Fruit fly (Drosophila melanogaster): ENCODE measurements around the gene Tat.
A peak's percentile ranks its signal among the peaks of the same experiment; 100 is the strongest.

Tat gene

dm6 chrX:14218045-14218483 is 43.0 kb upstream of the Tat start (continued):
- TF ChIP-seq CG16815 (GFP tag; optimal IDR thresholded peaks at IDR 0.05) (peak; percentile 72), CG2129 (GFP tag; IDR thresholded peaks at IDR 0.05; ENCODE audit: partially characterized antibody) (no peak), CG6272 (GFP tag; IDR thresholded peaks at IDR 0.05) (peak; percentile 64), stc (GFP tag; IDR thresholded peaks at IDR 0.05) (peak; percentile 85), NC2α (GFP tag; optimal IDR thresholded peaks at IDR 0.05) (no peak), CG10431 (GFP tag; optimal IDR thresholded peaks at IDR 0.05) (no peak), da (GFP tag; optimal IDR thresholded peaks at IDR 0.05) (peak; percentile 53), NFAT (GFP tag; IDR thresholded peaks at IDR 0.05) (peak; percentile 55; the same call in 1 of the 2 replicates), HmgD (GFP tag; optimal IDR thresholded peaks at IDR 0.05) (no peak), schlank (tag; optimal IDR thresholded peaks at IDR 0.05) (peak; percentile 66), Trl (optimal IDR thresholded peaks at IDR 0.05) (peak; percentile 70 to 76), Trl (GFP tag; optimal IDR thresholded peaks at IDR 0.05) (peak; percentile 37), CG30431 (GFP tag; optimal IDR thresholded peaks at IDR 0.05) (peak; percentile 70), CG10565 (GFP tag; optimal IDR thresholded peaks at IDR 0.05) (peak; percentile 28), TFAM (GFP tag; optimal IDR thresholded peaks at IDR 0.05) (no peak), CG6791 (GFP tag; IDR thresholded peaks at IDR 0.05; ENCODE audit: partially characterized antibody) (no peak), chm (GFP tag; IDR thresholded peaks at IDR 0.05) (peak; percentile 76; the same call in 1 of the 2 replicates), wdn (GFP tag; IDR thresholded peaks at IDR 0.05) (peak; percentile 82), Dfd (GFP tag; optimal IDR thresholded peaks at IDR 0.05) (no peak), tll (GFP tag; optimal IDR thresholded peaks at IDR 0.05) (no peak), CG7357 (GFP tag; IDR thresholded peaks at IDR 0.05) (peak; percentile 72; the same call in 2 of the 3 replicates), CG13775 (GFP tag; optimal IDR thresholded peaks at IDR 0.05) (peak; percentile 81), H15 (GFP tag; IDR thresholded peaks at IDR 0.05) (peak; percentile 77), Dad (GFP tag; optimal IDR thresholded peaks at IDR 0.05) (peak; percentile 52), CG2712 (tag; optimal IDR thresholded peaks at IDR 0.05) (peak; percentile 92), dmrt99B (tag; optimal IDR thresholded peaks at IDR 0.05) (peak; percentile 92), lola (GFP tag; optimal IDR thresholded peaks at IDR 0.05) (peak in 1 of 3 experiments; percentile 83), zf30C (GFP tag; optimal IDR thresholded peaks at IDR 0.05) (peak; percentile 73), Blimp-1 (GFP tag; optimal IDR thresholded peaks at IDR 0.05) (peak; percentile 88), CG31365 (tag; optimal IDR thresholded peaks at IDR 0.05) (peak; percentile 32), jing (GFP tag; optimal IDR thresholded peaks at IDR 0.05) (peak; percentile 57), CG2202 (tag; optimal IDR thresholded peaks at IDR 0.05) (peak; percentile 62), repo (GFP tag; optimal IDR thresholded peaks at IDR 0.05) (peak; percentile 35), sens-2 (GFP tag; IDR thresholded peaks at IDR 0.05) (peak; percentile 71), Usf (GFP tag; optimal IDR thresholded peaks at IDR 0.05) (peak; percentile 61), Oli (tag; optimal IDR thresholded peaks at IDR 0.05) (peak; percentile 88), CG17186 (GFP tag; optimal IDR thresholded peaks at IDR 0.05) (no peak), gro (GFP tag; optimal IDR thresholded peaks at IDR 0.05) (no peak), bab2 (GFP tag; optimal IDR thresholded peaks at IDR 0.05) (peak; percentile 63), CG6175 (GFP tag; IDR thresholded peaks at IDR 0.05) (peak; percentile 81), CkIIα-i1 (GFP tag; IDR thresholded peaks at IDR 0.05) (no peak), Lpt (GFP tag; optimal IDR thresholded peaks at IDR 0.05) (no peak), CG14014 (GFP tag; IDR thresholded peaks at IDR 0.05) (peak; percentile 84), phol (tag; optimal IDR thresholded peaks at IDR 0.05) (peak; percentile 91), CG11696 (GFP tag; IDR thresholded peaks at IDR 0.05) (peak; percentile 65), lilli (GFP tag; optimal IDR thresholded peaks at IDR 0.05) (peak; percentile 83), CG10366 (GFP tag; IDR thresholded peaks at IDR 0.05) (peak; percentile 82), Meics (GFP tag; optimal IDR thresholded peaks at IDR 0.05) (peak; percentile 87), CG15479 (GFP tag; optimal IDR thresholded peaks at IDR 0.05) (no peak), Stat92E (GFP tag; optimal IDR thresholded peaks at IDR 0.05) (peak in 1 of 3 experiments; percentile 8), esg (GFP tag; conservative IDR thresholded peaks at IDR 0.05) (peak; percentile 78)

Measured in whole organism, embryonic.